Worm (Caenorhabditis elegans) whole organism, L4 larva: Measurements from ENCODE around the gene lsd-1.

Experiments used
- Y48G9A.11 ChIP-seq: fragments of 200-800 bp; sonication (Bioruptor generic); IDR thresholded peaks from 2 replicates; pipeline ENCODE4 v1.3.6; 2022; ENCODE audit warnings: missing genetic modification reagents, missing genetic modification characterization, missing compliant biosample characterization
- aha-1 ChIP-seq: fragments of 150-350 bp; peaks from one replicate; lab custom pipeline; 2014; ENCODE audit warnings: missing biosample characterization, missing genetic modification characterization
- ceh-62 ChIP-seq: sonication (generic microtip); optimal IDR thresholded peaks from 2 replicates; lab custom pipeline; 2017; ENCODE audit warnings: missing biosample characterization, missing genetic modification characterization
- fos-1 ChIP-seq: fragments of 150-350 bp; optimal IDR thresholded peaks from 2 replicates; lab custom pipeline; 2014; ENCODE audit warnings: missing biosample characterization, missing genetic modification characterization
- mdl-1 ChIP-seq, 2 experiments: fragments of 150-350 bp in 1 of 2; sonication (generic microtip) in 1 of 2; optimal IDR thresholded peaks; 2 replicates each; lab custom pipeline; 2014 to 2017; ENCODE audit warnings: missing biosample characterization in 2 of 2, missing genetic modification characterization in 2 of 2
- mdt-29 ChIP-seq: fragments of 200-800 bp; sonication (Bioruptor generic); IDR thresholded peaks from 2 replicates; pipeline ENCODE4 v1.3.6; 2022; ENCODE audit warnings: missing genetic modification reagents, missing genetic modification characterization, missing compliant biosample characterization
- mxl-3 ChIP-seq: fragments of 200-800 bp; sonication (Bioruptor generic); optimal IDR thresholded peaks from 2 replicates; lab custom pipeline; 2018; ENCODE audit warnings: mild to moderate bottlenecking, missing genetic modification characterization, missing compliant biosample characterization
- nhr-25 ChIP-seq: sonication (generic microtip); optimal IDR thresholded peaks from 2 replicates; lab custom pipeline; 2017; ENCODE audit warnings: missing genetic modification characterization, mild to moderate bottlenecking, missing compliant biosample characterization, antibody characterized with exemption, moderate library complexity, borderline replicate concordance; ENCODE audit not compliant: insufficient read depth
- nhr-28 ChIP-seq: fragments of 150-350 bp; optimal IDR thresholded peaks from 2 replicates; lab custom pipeline; 2014; ENCODE audit warnings: missing biosample characterization, missing genetic modification characterization
- nhr-48 ChIP-seq: sonication (generic microtip); optimal IDR thresholded peaks from 2 replicates; lab custom pipeline; 2016; ENCODE audit warnings: mild to moderate bottlenecking, missing genetic modification characterization, missing compliant biosample characterization
- pqm-1 ChIP-seq: sonication (generic microtip); optimal IDR thresholded peaks from 2 replicates; lab custom pipeline; 2017; ENCODE audit warnings: missing biosample characterization, missing genetic modification characterization
- unc-39 ChIP-seq: sonication (generic microtip); optimal IDR thresholded peaks from 2 replicates; lab custom pipeline; 2017; ENCODE audit warnings: missing biosample characterization, missing genetic modification characterization
- zag-1 ChIP-seq: fragments of 150-350 bp; optimal IDR thresholded peaks from 2 replicates; lab custom pipeline; 2014; ENCODE audit warnings: missing biosample characterization, missing genetic modification characterization

DNA sequence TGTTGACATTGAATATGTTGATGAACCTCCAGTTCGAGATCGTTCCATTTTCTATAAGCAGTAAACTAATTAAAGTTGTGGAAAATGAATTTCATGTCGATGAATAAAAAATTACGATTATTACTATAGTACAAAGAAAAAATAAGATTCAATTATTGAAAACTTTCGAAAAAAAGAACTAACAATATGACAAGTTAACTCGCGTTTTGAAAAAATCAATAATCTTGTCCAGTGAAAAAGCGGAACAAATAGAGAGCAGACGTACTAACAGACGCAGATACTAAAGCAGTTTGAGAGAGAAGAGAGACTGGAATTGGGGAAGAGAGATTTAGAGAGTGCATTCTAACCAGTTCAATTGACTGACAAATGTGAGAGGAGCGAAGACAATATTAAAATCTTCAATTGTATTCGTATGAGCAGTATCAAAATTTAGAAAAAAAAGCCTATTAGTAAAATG, 26.0 kb downstream of the lsd-1 start, which contains the start of gene set-6:
- TF ChIP-seq mdl-1 (tag; optimal IDR thresholded peaks at IDR 0.05; lab: Kevin White, UChicago) (no peak), nhr-48 (tag; lab: Kevin White, UChicago) (no peak), nhr-28 (tag; lab: Kevin White, UChicago) (no peak), Y48G9A.11 (no peak), aha-1 (tag; lab: Kevin White, UChicago) (no peak), fos-1 (tag; lab: Kevin White, UChicago) (no peak), zag-1 (no peak), ceh-62 (tag; lab: Kevin White, UChicago) (no peak), mxl-3 (GFP tag; lab: Kevin White, UChicago) (no peak), unc-39 (tag; lab: Kevin White, UChicago) (no peak), mdt-29 (GFP tag; lab: Robert Waterston, UW) (no peak), pqm-1 (tag; lab: Kevin White, UChicago) (no peak), nhr-25 (tag; lab: Kevin White, UChicago) (no peak)
